Fruit fly (Drosophila melanogaster): ENCODE measurements around the gene CG7458.

The CG7458 gene

dm6 chr3L:21954474-21955321 lies at the start of gene CG7458:
Gene CG7458, plus strand, starts transcription at chr3L:21955110.
- TF ChIP-seq CG8478 (optimal IDR thresholded peaks at IDR 0.05) (no peak), pan (optimal IDR thresholded peaks at IDR 0.05) (peak; percentile 54)

dm6 chr3L:21908860-21909259 lies 46.0 kb upstream of the CG7458 start:
- no peak for TF ChIP-seq Dll (optimal IDR thresholded peaks at IDR 0.05)

- TF ChIP-seq Dll (optimal IDR thresholded peaks at IDR 0.05): no peak
- TF ChIP-seq CG8478 (optimal IDR thresholded peaks at IDR 0.05): no peak
- no peak for TF ChIP-seq pan (optimal IDR thresholded peaks at IDR 0.05)
- no peak for TF ChIP-seq psq (optimal IDR thresholded peaks at IDR 0.05)
- no peak for TF ChIP-seq usp (GFP tag; optimal IDR thresholded peaks at IDR 0.05)
- no peak for TF ChIP-seq EcR (GFP tag; optimal IDR thresholded peaks at IDR 0.05)
Measured at dm6 chr3L:21918605-21919004, 36.3 kb upstream of the CG7458 start.

dm6 chr3L:21930179-21930578 lies 24.7 kb upstream of the CG7458 start:
- TF ChIP-seq usp (GFP tag; optimal IDR thresholded peaks at IDR 0.05): no peak

dm6 chr3L:21934462-21934861 lies 20.4 kb upstream of the CG7458 start, which contains the start of gene SLC22A:
Gene SLC22A, plus strand, starts transcription at chr3L:21934704.
- TF ChIP-seq pan (optimal IDR thresholded peaks at IDR 0.05) (no peak), psq (optimal IDR thresholded peaks at IDR 0.05) (no peak), EcR (GFP tag; optimal IDR thresholded peaks at IDR 0.05) (no peak), usp (GFP tag; optimal IDR thresholded peaks at IDR 0.05) (no peak), Dll (optimal IDR thresholded peaks at IDR 0.05) (no peak), CG8478 (optimal IDR thresholded peaks at IDR 0.05) (no peak)

dm6 chr3L:21936152-21936551 lies 18.8 kb upstream of the CG7458 start:
- TF ChIP-seq CG8478 (optimal IDR thresholded peaks at IDR 0.05): no peak
- no peak for TF ChIP-seq pan (optimal IDR thresholded peaks at IDR 0.05)
- TF ChIP-seq EcR (GFP tag; optimal IDR thresholded peaks at IDR 0.05): no peak
- no peak for TF ChIP-seq psq (optimal IDR thresholded peaks at IDR 0.05)
- no peak for TF ChIP-seq Dll (optimal IDR thresholded peaks at IDR 0.05)

dm6 chr3L:21941615-21942259 lies 13.2 kb upstream of the CG7458 start, which contains the start of the genes PolH and CG14562:
Gene PolH, minus strand, starts transcription at chr3L:21941812.
Gene CG14562, plus strand, starts transcription at chr3L:21942221.
- TF ChIP-seq psq (optimal IDR thresholded peaks at IDR 0.05) (no peak), EcR (GFP tag; optimal IDR thresholded peaks at IDR 0.05) (no peak), CG8478 (optimal IDR thresholded peaks at IDR 0.05) (no peak), pan (optimal IDR thresholded peaks at IDR 0.05) (no peak)

dm6 chr3L:21953028-21954016 lies 1.6 kb upstream of the CG7458 start:
- no peak for TF ChIP-seq Dll (optimal IDR thresholded peaks at IDR 0.05)
- TF ChIP-seq psq (optimal IDR thresholded peaks at IDR 0.05): no peak
- no peak for TF ChIP-seq usp (GFP tag; optimal IDR thresholded peaks at IDR 0.05)
- no peak for TF ChIP-seq CG8478 (optimal IDR thresholded peaks at IDR 0.05)
- TF ChIP-seq EcR (GFP tag; optimal IDR thresholded peaks at IDR 0.05): peak in 1 of 2 experiments; percentile 17
- TF ChIP-seq pan (optimal IDR thresholded peaks at IDR 0.05): no peak

dm6 chr3L:21961892-21962518 lies 7.1 kb downstream of the CG7458 start, which contains the start of gene Chs2:
Gene Chs2, plus strand, starts transcription at chr3L:21962401.
- TF ChIP-seq usp (GFP tag; optimal IDR thresholded peaks at IDR 0.05): no peak
- TF ChIP-seq CG8478 (optimal IDR thresholded peaks at IDR 0.05): no peak
- TF ChIP-seq pan (optimal IDR thresholded peaks at IDR 0.05): no peak
- no peak for TF ChIP-seq psq (optimal IDR thresholded peaks at IDR 0.05)
- no peak for TF ChIP-seq Dll (optimal IDR thresholded peaks at IDR 0.05)
- no peak for TF ChIP-seq EcR (GFP tag; optimal IDR thresholded peaks at IDR 0.05)

dm6 chr3L:21963293-21963692 lies 8.4 kb downstream of the CG7458 start:
- no peak for TF ChIP-seq Dll (optimal IDR thresholded peaks at IDR 0.05)
- no peak for TF ChIP-seq pan (optimal IDR thresholded peaks at IDR 0.05)
- no peak for TF ChIP-seq CG8478 (optimal IDR thresholded peaks at IDR 0.05)
- no peak for TF ChIP-seq usp (GFP tag; optimal IDR thresholded peaks at IDR 0.05)
- TF ChIP-seq EcR (GFP tag; optimal IDR thresholded peaks at IDR 0.05): no peak
- no peak for TF ChIP-seq psq (optimal IDR thresholded peaks at IDR 0.05)

- TF ChIP-seq EcR (GFP tag; optimal IDR thresholded peaks at IDR 0.05): no peak
- TF ChIP-seq Dll (optimal IDR thresholded peaks at IDR 0.05): no peak
- TF ChIP-seq CG8478 (optimal IDR thresholded peaks at IDR 0.05): no peak
- TF ChIP-seq pan (optimal IDR thresholded peaks at IDR 0.05): no peak
- TF ChIP-seq usp (GFP tag; optimal IDR thresholded peaks at IDR 0.05): no peak
- TF ChIP-seq psq (optimal IDR thresholded peaks at IDR 0.05): no peak
Measured at dm6 chr3L:21971735-21972134, 16.8 kb downstream of the CG7458 start, which contains the start of gene P5CS. Gene P5CS, plus strand, starts transcription at chr3L:21972002.

Measured in whole organism.